Fruit fly (Drosophila melanogaster): ENCODE measurements around the gene CG11891.

The CG11891 gene

DNA sequence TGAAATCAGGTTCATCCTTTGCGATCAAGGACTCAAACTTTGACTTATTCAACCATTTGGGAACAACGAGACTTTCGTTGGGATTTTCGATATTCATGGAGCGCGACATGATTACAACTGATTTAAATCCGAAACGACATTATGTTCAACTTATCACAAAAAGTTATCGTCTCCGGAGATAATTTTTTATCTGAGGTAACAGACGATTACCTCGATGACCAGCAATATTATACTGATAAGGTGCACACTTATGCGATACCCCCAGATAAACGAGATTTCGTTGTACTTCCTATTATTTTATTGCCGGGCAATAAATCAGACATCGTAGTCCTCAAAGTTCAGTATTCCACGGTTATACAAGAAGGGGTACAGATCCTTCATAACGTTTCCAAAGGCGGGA is 27.7 kb downstream of the CG11891 start, which contains the start of gene CG31097:
CG31097 (minus strand) TSS at position 101 of the 400 bp plus-strand sequence.
- no peak for TF ChIP-seq Crg-1 (GFP tag; optimal IDR thresholded peaks at IDR 0.05)
- no peak for TF ChIP-seq bab1 (GFP tag; optimal IDR thresholded peaks at IDR 0.05)
- TF ChIP-seq Clk (GFP tag; optimal IDR thresholded peaks at IDR 0.05): no peak
- no peak for TF ChIP-seq CG14711 (tag; optimal IDR thresholded peaks at IDR 0.05)
- no peak for TF ChIP-seq CG1620 (GFP tag; optimal IDR thresholded peaks at IDR 0.05)
- TF ChIP-seq cnc (optimal IDR thresholded peaks at IDR 0.05): no peak
- TF ChIP-seq Mnt (GFP tag; optimal IDR thresholded peaks at IDR 0.05): no peak
- TF ChIP-seq pad (GFP tag; optimal IDR thresholded peaks at IDR 0.05): no peak
- no peak for TF ChIP-seq cic (GFP tag; optimal IDR thresholded peaks at IDR 0.05)
- TF ChIP-seq CG33017 (tag; optimal IDR thresholded peaks at IDR 0.05): no peak
- no peak for TF ChIP-seq CG12768 (GFP tag; optimal IDR thresholded peaks at IDR 0.05)
- TF ChIP-seq CG11617 (GFP tag; optimal IDR thresholded peaks at IDR 0.05): no peak
- TF ChIP-seq CG7045 (GFP tag; optimal IDR thresholded peaks at IDR 0.05): no peak
- no peak for TF ChIP-seq kay (GFP tag; ENCODE audit: borderline replicate concordance)
- no peak for TF ChIP-seq CG5204 (GFP tag; optimal IDR thresholded peaks at IDR 0.05)
- TF ChIP-seq CG7101 (tag; optimal IDR thresholded peaks at IDR 0.05): no peak
- no peak for TF ChIP-seq toe (GFP tag; optimal IDR thresholded peaks at IDR 0.05)
- TF ChIP-seq tj (GFP tag; optimal IDR thresholded peaks at IDR 0.05): no peak

DNA sequence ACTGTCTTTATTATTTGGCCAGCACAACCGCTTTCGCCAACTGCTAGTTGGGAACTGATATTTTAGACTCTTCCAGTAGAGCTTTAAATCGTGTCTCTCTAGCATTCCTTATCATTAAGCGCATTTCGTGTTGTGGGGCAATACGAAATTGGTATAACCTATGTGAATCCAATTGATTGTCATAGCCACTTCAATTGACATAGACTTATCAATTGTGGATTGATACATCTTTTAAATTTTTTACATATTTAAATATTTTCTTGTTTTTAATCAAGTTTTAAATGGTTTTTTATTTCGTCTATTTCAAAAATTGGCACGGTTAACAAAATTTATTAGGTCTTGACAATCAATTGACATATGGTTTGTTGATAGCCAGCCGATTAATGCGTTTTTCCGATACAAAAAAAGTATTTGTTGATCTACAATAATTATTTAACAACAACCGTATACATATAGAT is 29.5 kb downstream of the CG11891 start, which contains the start of gene CG31288:
CG31288 (minus strand) TSS at position 51 of the 458 bp plus-strand sequence.
- no peak for TF ChIP-seq tj (GFP tag; optimal IDR thresholded peaks at IDR 0.05)
- TF ChIP-seq CG12768 (GFP tag; optimal IDR thresholded peaks at IDR 0.05): no peak
- TF ChIP-seq toe (GFP tag; optimal IDR thresholded peaks at IDR 0.05): no peak
- peak; percentile 90 for TF ChIP-seq kay (GFP tag; ENCODE audit: borderline replicate concordance)
- no peak for TF ChIP-seq Mnt (GFP tag; optimal IDR thresholded peaks at IDR 0.05)
- no peak for TF ChIP-seq CG33017 (tag; optimal IDR thresholded peaks at IDR 0.05)

DNA sequence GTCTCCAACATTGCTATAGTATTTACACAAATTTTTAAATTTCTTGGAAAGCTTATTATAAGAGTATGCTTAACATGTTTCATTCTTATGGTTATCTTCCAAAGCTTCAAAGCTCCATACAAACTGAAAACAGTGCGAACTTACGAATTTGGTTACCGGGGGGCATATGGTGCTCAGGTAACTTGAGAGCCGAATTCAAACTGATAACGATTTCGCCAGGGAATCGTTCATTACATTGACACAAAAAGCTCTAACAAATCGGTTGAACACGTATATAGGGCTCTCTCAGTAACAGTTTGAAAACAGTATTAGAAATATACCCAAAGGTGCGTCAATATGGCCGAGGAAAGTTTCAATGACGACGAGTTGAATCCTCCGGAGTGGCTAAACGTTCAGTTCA is 30.6 kb downstream of the CG11891 start, which contains the start of gene CG13659:
CG13659 (plus strand) TSS at position 317 of the 400 bp plus-strand sequence.
- TF ChIP-seq kay (GFP tag; ENCODE audit: borderline replicate concordance) (peak; percentile 46), CG14711 (tag; optimal IDR thresholded peaks at IDR 0.05) (no peak), cic (GFP tag; optimal IDR thresholded peaks at IDR 0.05) (no peak)

DNA sequence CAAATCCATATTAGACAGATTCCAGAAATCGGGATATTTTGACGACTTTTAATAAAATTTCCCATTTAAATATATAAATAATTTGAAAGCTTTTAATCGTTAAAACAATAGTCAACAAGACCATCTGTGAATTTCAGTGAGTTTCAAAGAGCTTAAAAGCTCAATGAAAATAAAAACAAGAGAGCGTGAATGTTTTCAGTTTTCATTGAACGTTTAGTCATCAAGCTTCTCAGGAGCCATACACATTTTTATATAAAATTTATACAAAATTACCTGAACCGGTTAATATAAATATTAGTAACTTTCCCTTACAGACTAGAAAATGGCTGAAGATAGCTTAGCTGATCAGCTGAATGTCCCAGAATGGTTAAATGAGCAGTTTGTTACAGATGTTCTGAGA is 32.2 kb downstream of the CG11891 start, which contains the start of gene CG31370:
CG31370 (plus strand) TSS at position 226 of the 400 bp plus-strand sequence.
- TF ChIP-seq Hr96 (GFP tag; optimal IDR thresholded peaks at IDR 0.05) (no peak), cic (GFP tag; optimal IDR thresholded peaks at IDR 0.05) (peak; percentile 26), pad (GFP tag; optimal IDR thresholded peaks at IDR 0.05) (no peak), CG7045 (GFP tag; optimal IDR thresholded peaks at IDR 0.05) (no peak), kay (GFP tag; ENCODE audit: borderline replicate concordance) (peak; percentile 93), CG33017 (tag; optimal IDR thresholded peaks at IDR 0.05) (no peak), Mnt (GFP tag; optimal IDR thresholded peaks at IDR 0.05) (no peak), toe (GFP tag; optimal IDR thresholded peaks at IDR 0.05) (no peak), CG5204 (GFP tag; optimal IDR thresholded peaks at IDR 0.05) (no peak), cnc (optimal IDR thresholded peaks at IDR 0.05) (no peak), CG12768 (GFP tag; optimal IDR thresholded peaks at IDR 0.05) (no peak)

DNA sequence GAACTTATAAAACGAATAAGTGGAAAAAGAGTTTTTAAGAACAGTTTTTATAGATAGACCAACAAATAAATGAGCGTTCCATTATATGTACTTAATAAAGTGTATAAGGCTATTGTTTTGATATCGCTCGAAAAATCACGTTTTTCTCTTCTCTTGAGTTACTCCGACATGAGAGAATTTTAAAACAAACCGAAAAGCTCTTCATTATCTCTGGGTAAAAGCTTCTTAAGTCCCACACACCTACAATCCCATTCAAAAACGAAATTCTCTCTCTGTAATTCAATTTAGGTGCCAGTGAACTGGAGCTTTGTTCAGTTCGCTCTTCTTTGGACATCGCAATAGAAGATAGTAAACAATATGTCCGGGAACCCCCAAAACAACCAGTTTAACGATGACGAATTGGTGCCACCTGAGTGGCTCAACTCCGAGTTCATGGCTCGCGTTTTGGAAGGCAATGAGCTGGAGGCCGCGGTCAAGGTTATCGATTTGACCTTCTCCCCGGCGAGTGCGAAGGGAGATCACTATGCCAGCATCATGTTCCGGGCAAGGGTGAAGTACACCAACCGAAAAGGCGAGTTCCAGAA is 33.9 kb downstream of the CG11891 start, which contains the start of gene CG31436:
CG31436 (plus strand) TSS at position 281 of the 584 bp plus-strand sequence.
- TF ChIP-seq cic (GFP tag; optimal IDR thresholded peaks at IDR 0.05) (peak; percentile 62), kay (GFP tag; ENCODE audit: borderline replicate concordance) (peak; percentile 84), CG14711 (tag; optimal IDR thresholded peaks at IDR 0.05) (no peak)

DNA sequence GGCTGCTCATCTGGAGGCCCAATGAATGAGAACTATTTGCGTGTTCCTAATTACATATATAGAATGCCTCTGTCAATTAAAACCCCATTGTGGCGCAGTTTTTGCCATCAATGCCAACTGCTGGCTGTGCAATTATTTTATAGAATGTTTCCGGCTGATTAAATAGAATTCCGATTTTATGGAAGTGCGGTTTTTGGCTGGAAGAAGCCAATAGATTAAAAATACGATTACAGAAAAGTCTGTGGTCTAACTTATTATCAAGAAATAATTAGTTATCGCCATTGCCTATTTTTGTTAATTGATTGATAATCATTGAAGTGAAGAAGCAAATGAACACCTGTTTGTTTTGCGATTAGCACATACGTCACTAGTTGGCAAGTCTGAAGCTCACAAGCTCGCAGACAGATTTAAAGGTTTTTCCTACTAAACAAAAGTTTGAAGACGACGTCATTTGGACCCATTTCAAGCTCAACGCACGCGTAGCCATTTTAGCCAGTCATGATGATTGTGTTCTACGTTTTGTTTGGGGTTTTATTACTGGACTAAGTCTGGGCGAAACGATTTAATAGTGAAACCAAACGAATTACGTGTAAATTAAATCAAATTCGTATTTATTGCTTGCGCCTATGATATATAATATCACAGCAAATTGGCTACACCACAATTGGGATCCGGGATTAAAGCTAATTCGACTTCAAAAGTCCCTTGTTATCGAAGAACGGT is 36.0 kb downstream of the CG11891 start:
- no peak for TF ChIP-seq toe (GFP tag; optimal IDR thresholded peaks at IDR 0.05)
- TF ChIP-seq CG1620 (GFP tag; optimal IDR thresholded peaks at IDR 0.05): no peak
- no peak for TF ChIP-seq Mnt (GFP tag; optimal IDR thresholded peaks at IDR 0.05)
- no peak for TF ChIP-seq ovo (GFP tag; optimal IDR thresholded peaks at IDR 0.05)
- TF ChIP-seq CG33017 (tag; optimal IDR thresholded peaks at IDR 0.05): no peak
- TF ChIP-seq cic (GFP tag; optimal IDR thresholded peaks at IDR 0.05): peak; percentile 73
- TF ChIP-seq Clk (GFP tag; optimal IDR thresholded peaks at IDR 0.05): no peak
- no peak for TF ChIP-seq CG7101 (tag; optimal IDR thresholded peaks at IDR 0.05)
- TF ChIP-seq CG14711 (tag; optimal IDR thresholded peaks at IDR 0.05): no peak
- peak; percentile 23 for TF ChIP-seq CG12768 (GFP tag; optimal IDR thresholded peaks at IDR 0.05)
- TF ChIP-seq kay (GFP tag; ENCODE audit: borderline replicate concordance): peak; percentile 95
- peak; percentile 54 to 91 for TF ChIP-seq cnc (optimal IDR thresholded peaks at IDR 0.05)
- no peak for TF ChIP-seq CG5204 (GFP tag; optimal IDR thresholded peaks at IDR 0.05)
- no peak for TF ChIP-seq pad (GFP tag; optimal IDR thresholded peaks at IDR 0.05)
- peak; percentile 28 for TF ChIP-seq tj (GFP tag; optimal IDR thresholded peaks at IDR 0.05)
- TF ChIP-seq Hr96 (GFP tag; optimal IDR thresholded peaks at IDR 0.05): no peak
- TF ChIP-seq CG7045 (GFP tag; optimal IDR thresholded peaks at IDR 0.05): no peak
- TF ChIP-seq CG11617 (GFP tag; optimal IDR thresholded peaks at IDR 0.05): no peak
- no peak for TF ChIP-seq Crg-1 (GFP tag; optimal IDR thresholded peaks at IDR 0.05)
- no peak for TF ChIP-seq bab1 (GFP tag; optimal IDR thresholded peaks at IDR 0.05)

Data from whole organism, adult.